Worm (Caenorhabditis elegans): ENCODE results near the gene K07C11.7.
A peak's percentile ranks its signal among the peaks of the same experiment; 100 is the strongest.

The K07C11.7 gene

ce11 chrV:8219550-8219949, 5.8 kb upstream of the K07C11.7 start:
- no peak for TF ChIP-seq egl-27 (tag; optimal IDR thresholded peaks at IDR 0.05)
- TF ChIP-seq ceh-8 (GFP tag; optimal IDR thresholded peaks at IDR 0.05), result no peak
- no peak for TF ChIP-seq efl-1 (optimal IDR thresholded peaks at IDR 0.05)
- no peak for TF ChIP-seq efl-1 (GFP tag; optimal IDR thresholded peaks at IDR 0.05 in 1 of 2)
- TF ChIP-seq ztf-4 (tag; optimal IDR thresholded peaks at IDR 0.05), result no peak
- no peak for TF ChIP-seq tlp-1 (tag; optimal IDR thresholded peaks at IDR 0.05)
- TF ChIP-seq nhr-12 (tag; optimal IDR thresholded peaks at IDR 0.05), result no peak
- TF ChIP-seq nhr-237 (tag; optimal IDR thresholded peaks at IDR 0.05), result no peak

- TF ChIP-seq lin-15B (tag; optimal IDR thresholded peaks at IDR 0.05) (no peak), lin-35 (GFP tag; optimal IDR thresholded peaks at IDR 0.05) (peak in 1 of 2 experiments; percentile 13), efl-1 (optimal IDR thresholded peaks at IDR 0.05) (no peak), efl-1 (GFP tag; optimal IDR thresholded peaks at IDR 0.05 in 1 of 2) (peak in 1 of 2 experiments; percentile 82), irx-1 (tag; optimal IDR thresholded peaks at IDR 0.05) (no peak), C34B4.2 (tag; optimal IDR thresholded peaks at IDR 0.05) (no peak), fkh-10 (GFP tag; optimal IDR thresholded peaks at IDR 0.05) (peak; percentile 51), fkh-4 (tag; optimal IDR thresholded peaks at IDR 0.05; ENCODE audit: borderline replicate concordance) (peak; percentile 23), ztf-4 (tag; optimal IDR thresholded peaks at IDR 0.05) (no peak), pax-3 (tag; optimal IDR thresholded peaks at IDR 0.05) (no peak), lin-14 (GFP tag; optimal IDR thresholded peaks at IDR 0.05) (peak; percentile 56), nhr-71 (tag; optimal IDR thresholded peaks at IDR 0.05) (peak; percentile 10), nhr-20 (tag; optimal IDR thresholded peaks at IDR 0.05) (no peak), dsc-1 (tag; optimal IDR thresholded peaks at IDR 0.05) (peak; percentile 88), nhr-11 (tag; optimal IDR thresholded peaks at IDR 0.05) (no peak)
Observed at ce11 chrV:8217661-8218265, 4.0 kb upstream of the K07C11.7 start, which contains the start of gene K07C11.8. Gene K07C11.8 (minus strand): TSS chrV:8217884.

ce11 chrV:8217118-8217517, 3.4 kb upstream of the K07C11.7 start:
- TF ChIP-seq egl-27 (tag; optimal IDR thresholded peaks at IDR 0.05) (no peak), efl-1 (optimal IDR thresholded peaks at IDR 0.05) (no peak), efl-1 (GFP tag; optimal IDR thresholded peaks at IDR 0.05 in 1 of 2) (peak in 1 of 2 experiments; percentile 58), elt-2 (tag; optimal IDR thresholded peaks at IDR 0.05) (peak; percentile 74), pqm-1 (tag; optimal IDR thresholded peaks at IDR 0.05) (peak; percentile 91), nhr-19 (GFP tag; conservative IDR thresholded peaks at IDR 0.05) (no peak), lin-14 (GFP tag; optimal IDR thresholded peaks at IDR 0.05) (no peak), hpl-2 (GFP tag; optimal IDR thresholded peaks at IDR 0.05) (no peak)

DNA sequence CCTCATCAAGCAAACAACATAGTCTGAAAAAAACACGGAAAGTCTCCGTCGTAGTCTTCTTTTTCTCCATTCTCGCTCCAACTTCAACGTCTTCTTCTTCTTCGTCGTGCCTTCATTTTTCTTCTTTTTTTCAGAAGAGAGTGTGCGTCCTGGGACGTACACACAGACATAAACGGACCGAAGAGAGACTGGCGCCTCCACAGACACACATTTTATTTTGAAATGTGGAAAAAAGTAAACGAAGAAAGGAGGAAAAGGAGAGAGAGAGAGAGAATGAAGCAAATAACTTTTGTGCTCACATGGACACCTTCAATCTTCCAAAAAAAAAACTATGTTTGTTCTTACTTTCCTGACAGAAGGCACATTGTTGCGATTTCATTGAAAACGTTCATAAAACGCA, 1.4 kb upstream of the K07C11.7 start:
- TF ChIP-seq dpl-1 (GFP tag; optimal IDR thresholded peaks at IDR 0.05) (no peak), lsy-2 (tag; optimal IDR thresholded peaks at IDR 0.05) (peak in 1 of 2 experiments; percentile 5), sox-4 (tag; optimal IDR thresholded peaks at IDR 0.05) (no peak), lin-14 (GFP tag; optimal IDR thresholded peaks at IDR 0.05) (peak; percentile 49), fkh-4 (tag; optimal IDR thresholded peaks at IDR 0.05; ENCODE audit: borderline replicate concordance) (no peak)

ce11 chrV:8212816-8213215, 952 bp downstream of the K07C11.7 start:
- peak; percentile 67 for TF ChIP-seq elt-2 (tag; optimal IDR thresholded peaks at IDR 0.05)
- TF ChIP-seq lin-35 (GFP tag; optimal IDR thresholded peaks at IDR 0.05), result peak in 1 of 2 experiments; percentile 10
- no peak for TF ChIP-seq hpl-2 (GFP tag; optimal IDR thresholded peaks at IDR 0.05)
- TF ChIP-seq snpc-4 (tag; optimal IDR thresholded peaks at IDR 0.05), result no peak
- TF ChIP-seq rnt-1 (tag; optimal IDR thresholded peaks at IDR 0.05), result no peak

DNA sequence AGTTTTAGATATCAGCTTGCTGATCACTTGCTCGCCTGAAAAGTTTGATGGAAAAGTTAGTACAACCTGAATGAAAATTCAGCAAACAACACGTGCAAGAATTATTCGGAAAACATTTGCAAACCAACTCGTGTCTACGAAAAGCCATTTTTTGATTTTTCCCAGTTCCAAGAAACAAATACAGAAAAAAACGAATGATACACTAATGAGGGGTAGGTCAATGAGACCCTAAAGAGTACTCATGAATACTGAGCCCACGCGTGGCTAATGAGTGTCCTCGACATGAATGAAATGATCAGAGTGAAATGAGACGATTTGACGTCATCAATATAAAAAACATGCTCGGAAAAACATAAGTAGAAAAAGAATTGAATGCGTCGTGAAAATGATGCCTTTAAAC, 1.8 kb downstream of the K07C11.7 start:
- TF ChIP-seq fkh-4 (tag; optimal IDR thresholded peaks at IDR 0.05; ENCODE audit: borderline replicate concordance) (no peak), snu-23 (GFP tag; optimal IDR thresholded peaks at IDR 0.05) (no peak), unc-30 (tag; optimal IDR thresholded peaks at IDR 0.05) (no peak), nhr-84 (tag; optimal IDR thresholded peaks at IDR 0.05) (no peak), efl-1 (optimal IDR thresholded peaks at IDR 0.05) (no peak), efl-1 (GFP tag; optimal IDR thresholded peaks at IDR 0.05 in 1 of 2) (no peak), xbp-1 (tag; optimal IDR thresholded peaks at IDR 0.05) (peak; percentile 11), unc-86 (tag; optimal IDR thresholded peaks at IDR 0.05) (peak; percentile 30), efl-3 (GFP tag; optimal IDR thresholded peaks at IDR 0.05) (no peak), nhr-11 (tag; optimal IDR thresholded peaks at IDR 0.05) (peak; percentile 17), unc-130 (tag; optimal IDR thresholded peaks at IDR 0.05) (no peak), mab-9 (GFP tag; IDR thresholded peaks at IDR 0.05) (no peak), unc-62 (GFP tag; optimal IDR thresholded peaks at IDR 0.05) (no peak), aha-1 (tag; optimal IDR thresholded peaks at IDR 0.05) (no peak), ceh-82 (tag; optimal IDR thresholded peaks at IDR 0.05) (no peak), jun-1 (tag; optimal IDR thresholded peaks at IDR 0.05) (no peak), egl-13 (tag; optimal IDR thresholded peaks at IDR 0.05) (peak; percentile 52), tlp-1 (tag; optimal IDR thresholded peaks at IDR 0.05) (no peak)

Data from whole organism, L1 larva.